Fruit fly (Drosophila melanogaster): Measurements from ENCODE around the gene Ndc80.

Gene Ndc80

DNA sequence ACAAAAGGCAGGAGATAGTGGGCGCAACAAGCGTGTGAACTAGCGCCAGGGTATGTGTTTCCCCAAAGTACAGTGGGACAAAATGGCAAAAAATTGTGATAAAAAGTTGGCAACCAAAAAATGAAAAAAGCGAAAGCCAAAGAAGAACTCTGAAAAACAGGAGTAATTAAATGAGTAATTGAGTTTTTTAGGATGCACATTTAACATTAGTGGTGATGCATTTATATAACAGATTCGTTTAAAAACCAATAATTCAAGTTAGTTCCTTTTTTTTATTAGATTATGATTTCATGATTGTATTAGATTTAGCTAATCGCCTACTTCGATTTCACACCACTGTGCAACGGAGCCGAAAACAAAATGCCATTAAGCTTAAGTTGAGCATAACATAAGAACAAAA is 39.5 kb downstream of the Ndc80 start (continued):
- 0 out of 2 replicates have a peak, but pooled peaks have one; percentile 27 for TF ChIP-seq HLH3B (GFP tag; IDR thresholded peaks at IDR 0.05)
- TF ChIP-seq CG34224 (GFP tag; IDR thresholded peaks at IDR 0.05; ENCODE audit: partially characterized antibody), result no peak
- peak; percentile 11; the same call in 1 of the 2 replicates for TF ChIP-seq Awh (GFP tag; IDR thresholded peaks at IDR 0.05)
- TF ChIP-seq Hey (tag; optimal IDR thresholded peaks at IDR 0.05), result no peak
- TF ChIP-seq Vsx1 (GFP tag; optimal IDR thresholded peaks at IDR 0.05), result peak; percentile 45
- TF ChIP-seq NC2α (GFP tag; optimal IDR thresholded peaks at IDR 0.05), result no peak
- TF ChIP-seq CG2116 (GFP tag; optimal IDR thresholded peaks at IDR 0.05), result no peak
- TF ChIP-seq fd3F (GFP tag; optimal IDR thresholded peaks at IDR 0.05), result peak; percentile 11
- no peak for TF ChIP-seq CG10959 (GFP tag; IDR thresholded peaks at IDR 0.05)
- TF ChIP-seq CG3065 (GFP tag; optimal IDR thresholded peaks at IDR 0.05), result no peak
- TF ChIP-seq bigmax (GFP tag; optimal IDR thresholded peaks at IDR 0.05), result no peak
- TF ChIP-seq ro (GFP tag; IDR thresholded peaks at IDR 0.05), result no peak
- peak; percentile 55 for TF ChIP-seq CG13424 (tag; optimal IDR thresholded peaks at IDR 0.05)
- TF ChIP-seq lilli (GFP tag; optimal IDR thresholded peaks at IDR 0.05), result peak; percentile 64
- peak; percentile 27 for TF ChIP-seq CG18476 (GFP tag; optimal IDR thresholded peaks at IDR 0.05)
- peak; percentile 51 for TF ChIP-seq CG17385 (GFP tag; optimal IDR thresholded peaks at IDR 0.05)
- TF ChIP-seq CG17612 (GFP tag; IDR thresholded peaks at IDR 0.05), result no peak
- no peak for TF ChIP-seq Fer2 (tag; optimal IDR thresholded peaks at IDR 0.05)
- no peak for TF ChIP-seq chinmo (GFP tag; IDR thresholded peaks at IDR 0.05; ENCODE audit: partially characterized antibody)
- TF ChIP-seq CG4707 (GFP tag; optimal IDR thresholded peaks at IDR 0.05), result no peak
- TF ChIP-seq CG1792 (GFP tag; optimal IDR thresholded peaks at IDR 0.05), result no peak
- TF ChIP-seq ERR (GFP tag; optimal IDR thresholded peaks at IDR 0.05), result no peak
- 0 out of 2 replicates have a peak, but pooled peaks have one; percentile 54 for TF ChIP-seq vvl (GFP tag; IDR thresholded peaks at IDR 0.05)
- no peak for TF ChIP-seq nom (GFP tag; optimal IDR thresholded peaks at IDR 0.05)
- TF ChIP-seq Deaf1 (tag; optimal IDR thresholded peaks at IDR 0.05), result peak; percentile 1
- no peak for TF ChIP-seq CG12071 (GFP tag; optimal IDR thresholded peaks at IDR 0.05)
- no peak for TF ChIP-seq HmgZ (tag; optimal IDR thresholded peaks at IDR 0.05)
- TF ChIP-seq btn (GFP tag; optimal IDR thresholded peaks at IDR 0.05), result no peak
- no peak for TF ChIP-seq CG7745 (tag; optimal IDR thresholded peaks at IDR 0.05)
- no peak for TF ChIP-seq CG15696 (tag; optimal IDR thresholded peaks at IDR 0.05)
- peak; percentile 80 for TF ChIP-seq CG11504 (tag; optimal IDR thresholded peaks at IDR 0.05)
- no peak for TF ChIP-seq Mad (GFP tag; optimal IDR thresholded peaks at IDR 0.05)
- peak; percentile 28 for TF ChIP-seq Myb (GFP tag; optimal IDR thresholded peaks at IDR 0.05)
- TF ChIP-seq peb (GFP tag; IDR thresholded peaks at IDR 0.05), result no peak
- peak; percentile 54 for TF ChIP-seq CG2875 (GFP tag; optimal IDR thresholded peaks at IDR 0.05)
- peak; percentile 43 for TF ChIP-seq CG10366 (GFP tag; IDR thresholded peaks at IDR 0.05)
- TF ChIP-seq sd (tag; optimal IDR thresholded peaks at IDR 0.05), result no peak
- no peak for TF ChIP-seq sr (GFP tag; IDR thresholded peaks at IDR 0.05)
- TF ChIP-seq tgo (GFP tag; IDR thresholded peaks at IDR 0.05), result peak; percentile 44; the same call in 2 of the 3 replicates
- no peak for TF ChIP-seq Poxn (GFP tag; IDR thresholded peaks at IDR 0.05)
- TF ChIP-seq sqz (GFP tag; optimal IDR thresholded peaks at IDR 0.05), result no peak
- peak; percentile 35 for TF ChIP-seq wor (GFP tag; IDR thresholded peaks at IDR 0.05)
- no peak for TF ChIP-seq gro (GFP tag; optimal IDR thresholded peaks at IDR 0.05)
- TF ChIP-seq CG11695 (GFP tag; IDR thresholded peaks at IDR 0.05), result peak; percentile 68; the same call in 2 of the 3 replicates
- TF ChIP-seq Asciz (GFP tag; optimal IDR thresholded peaks at IDR 0.05), result peak; percentile 38
- TF ChIP-seq CG10209 (GFP tag; optimal IDR thresholded peaks at IDR 0.05), result peak; percentile 47
- TF ChIP-seq dm (GFP tag; optimal IDR thresholded peaks at IDR 0.05), result no peak
- peak; percentile 52 for TF ChIP-seq CG4820 (GFP tag; optimal IDR thresholded peaks at IDR 0.05)
- peak; percentile 31 for TF ChIP-seq ewg (GFP tag; optimal IDR thresholded peaks at IDR 0.05)
- TF ChIP-seq CG3847 (GFP tag; IDR thresholded peaks at IDR 0.05), result peak; percentile 32; the same call in 1 of the 2 replicates
- peak; percentile 42 for TF ChIP-seq pnt (GFP tag; optimal IDR thresholded peaks at IDR 0.05)
